Fruit fly (Drosophila melanogaster) S2 (cell line): ENCODE data around the gene Mcm7.

Source experiments
- CG8478 ChIP-seq: fragments of >200 bp; optimal IDR thresholded peaks from 2 replicates; lab custom pipeline; 2018
- CTCF ChIP-seq, 2 experiments: fragments of >200 bp; optimal IDR thresholded peaks; 2 replicates each; lab custom pipeline; 2018

DNA sequence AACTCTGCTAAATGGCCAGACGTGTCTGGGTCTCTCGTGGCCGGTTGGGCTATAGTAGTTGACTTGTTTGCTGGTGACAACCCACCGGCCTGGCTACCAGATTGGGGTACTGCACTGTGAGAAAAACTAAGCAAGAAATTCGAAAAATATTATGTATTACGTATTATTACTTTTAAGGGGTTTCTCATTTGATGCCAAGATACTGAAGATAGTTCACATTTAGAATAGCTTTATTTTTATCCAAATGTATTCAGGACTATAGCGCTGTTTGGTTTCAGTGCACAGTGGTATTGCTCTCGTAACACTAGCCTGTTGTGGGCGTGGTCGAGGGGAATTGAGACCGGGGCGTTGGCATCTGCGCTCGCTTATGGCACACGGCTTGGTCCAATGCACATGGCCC, 29.3 kb downstream of the Mcm7 start:
- TF ChIP-seq CG8478 (lab: Kevin White, UChicago) (no peak), CTCF (optimal IDR thresholded peaks at IDR 0.05; lab: Kevin White, UChicago) (no peak)
